Worm (Caenorhabditis elegans) whole organism, early embryonic: Measurements from ENCODE around the gene cest-16.

Experiments
- B0310.2 ChIP-seq: sonication (generic microtip); optimal IDR thresholded peaks from 2 replicates; lab custom pipeline; 2016; ENCODE audit warnings: mild to moderate bottlenecking, missing genetic modification characterization, missing compliant biosample characterization
- F13C5.2 ChIP-seq: sonication (generic microtip); optimal IDR thresholded peaks from 2 replicates; lab custom pipeline; 2017; ENCODE audit warnings: mild to moderate bottlenecking, missing genetic modification characterization, inconsistent platforms, missing compliant biosample characterization
- aly-1 ChIP-seq: sonication (generic microtip); optimal IDR thresholded peaks from 2 replicates; lab custom pipeline; 2016; ENCODE audit warnings: missing genetic modification characterization, missing compliant biosample characterization
- ama-1 ChIP-seq: fragments of 150-350 bp; optimal IDR thresholded peaks from 2 replicates; lab custom pipeline; 2014
- ceh-13 ChIP-seq: fragments of 200-800 bp; sonication (Bioruptor generic); optimal IDR thresholded peaks from 2 replicates; lab custom pipeline; 2018; ENCODE audit warnings: mild to moderate bottlenecking, missing genetic modification characterization, missing compliant biosample characterization
- ceh-36 ChIP-seq: sonication (generic microtip); optimal IDR thresholded peaks from 2 replicates; lab custom pipeline; 2016; ENCODE audit warnings: missing genetic modification characterization, inconsistent platforms, missing compliant biosample characterization
- ets-7 ChIP-seq: sonication (generic microtip); optimal IDR thresholded peaks from 2 replicates; lab custom pipeline; 2016; ENCODE audit warnings: missing genotype, missing genetic modification characterization, missing compliant biosample characterization
- flt-1 ChIP-seq: fragments of 200-800 bp; sonication (Bioruptor generic); IDR thresholded peaks from 2 replicates; pipeline ENCODE4 v1.3.6; 2022; ENCODE audit warnings: missing genetic modification characterization, missing compliant biosample characterization
- hmbx-1 ChIP-seq: sonication (generic microtip); optimal IDR thresholded peaks from 2 replicates; lab custom pipeline; 2016; ENCODE audit warnings: mild to moderate bottlenecking, missing genetic modification characterization, missing compliant biosample characterization
- hmg-4 ChIP-seq: fragments of 200-800 bp; sonication (Bioruptor generic); optimal IDR thresholded peaks from 2 replicates; lab custom pipeline; 2018; ENCODE audit warnings: mild to moderate bottlenecking, missing genetic modification characterization, missing compliant biosample characterization
- hnd-1 ChIP-seq: sonication (generic microtip); optimal IDR thresholded peaks from 2 replicates; lab custom pipeline; 2016; ENCODE audit warnings: missing genetic modification characterization, missing compliant biosample characterization
- pes-1 ChIP-seq: fragments of 200-800 bp; sonication (Bioruptor generic); IDR thresholded peaks from 2 replicates; pipeline ENCODE4 v1.3.6; 2022; ENCODE audit warnings: missing genetic modification reagents, missing genetic modification characterization, missing compliant biosample characterization
- scrt-1 ChIP-seq: fragments of 200-800 bp; sonication (Bioruptor generic); IDR thresholded peaks from 2 replicates; pipeline ENCODE4 v1.3.6; 2022; ENCODE audit warnings: missing genetic modification characterization, missing compliant biosample characterization
- sea-1 ChIP-seq: fragments of 200-800 bp; sonication (Bioruptor generic); conservative IDR thresholded peaks from 2 replicates; pipeline ENCODE4 v1.3.6; 2022; ENCODE audit warnings: missing genetic modification characterization, missing compliant biosample characterization
- tbx-11 ChIP-seq: fragments of 200-800 bp; sonication (Bioruptor generic); IDR thresholded peaks from 2 replicates; pipeline ENCODE4 v1.3.6; 2022; ENCODE audit warnings: missing genetic modification characterization, missing compliant biosample characterization
- tbx-37 ChIP-seq: fragments of 200-800 bp; sonication (Bioruptor generic); conservative IDR thresholded peaks from 2 replicates; pipeline ENCODE4 v1.3.6; 2022; ENCODE audit warnings: missing genetic modification reagents, missing genetic modification characterization, missing compliant biosample characterization
- tra-4 ChIP-seq: sonication (generic microtip); optimal IDR thresholded peaks from 2 replicates; lab custom pipeline; 2017; ENCODE audit warnings: missing genetic modification characterization, missing compliant biosample characterization

cest-16 gene

ce11 chrX:6318803-6319202, 19.1 kb downstream of the cest-16 start:
- TF ChIP-seq tbx-37 (GFP tag; lab: Robert Waterston, UW) (no peak), pes-1 (no peak), B0310.2 (tag; lab: Kevin White, UChicago) (no peak), F13C5.2 (no peak), ceh-36 (tag; lab: Kevin White, UChicago) (no peak), tbx-11 (GFP tag; lab: Robert Waterston, UW) (no peak), sea-1 (GFP tag; lab: Robert Waterston, UW) (no peak), ama-1 (lab: Kevin White, UChicago) (no peak)

ce11 chrX:6319546-6319945, 19.8 kb downstream of the cest-16 start, which contains the start of gene chtb-3:
Gene chtb-3, minus strand, starts transcription at chrX:6319646.
- TF ChIP-seq sea-1 (GFP tag; lab: Robert Waterston, UW) (no peak), flt-1 (GFP tag; lab: Robert Waterston, UW) (no peak), F13C5.2 (no peak), aly-1 (tag; lab: Kevin White, UChicago) (no peak), hnd-1 (tag; lab: Kevin White, UChicago) (no peak), tra-4 (tag; lab: Kevin White, UChicago) (no peak), tbx-11 (GFP tag; lab: Robert Waterston, UW) (no peak), scrt-1 (GFP tag; lab: Robert Waterston, UW) (no peak), pes-1 (no peak), B0310.2 (tag; lab: Kevin White, UChicago) (no peak), ama-1 (lab: Kevin White, UChicago) (no peak), tbx-37 (GFP tag; lab: Robert Waterston, UW) (no peak), hmbx-1 (tag; lab: Kevin White, UChicago) (no peak), ets-7 (tag; lab: Kevin White, UChicago) (no peak), ceh-36 (tag; lab: Kevin White, UChicago) (no peak), ceh-13 (GFP tag; lab: Kevin White, UChicago) (no peak), hmg-4 (no peak)

- TF ChIP-seq F13C5.2: no peak
- no peak for TF ChIP-seq scrt-1 (GFP tag; lab: Robert Waterston, UW)
- no peak for TF ChIP-seq tra-4 (tag; lab: Kevin White, UChicago)
- TF ChIP-seq pes-1: no peak
- no peak for TF ChIP-seq ama-1 (lab: Kevin White, UChicago)
Observed at ce11 chrX:6320887-6321286, 21.1 kb downstream of the cest-16 start.

ce11 chrX:6321380-6321779, 21.6 kb downstream of the cest-16 start:
- TF ChIP-seq ama-1 (lab: Kevin White, UChicago) (no peak), hnd-1 (tag; lab: Kevin White, UChicago) (no peak), hmg-4 (no peak), B0310.2 (tag; lab: Kevin White, UChicago) (no peak), hmbx-1 (tag; lab: Kevin White, UChicago) (no peak), ceh-36 (tag; lab: Kevin White, UChicago) (no peak), tra-4 (tag; lab: Kevin White, UChicago) (no peak), scrt-1 (GFP tag; lab: Robert Waterston, UW) (no peak), ceh-13 (GFP tag; lab: Kevin White, UChicago) (no peak), ets-7 (tag; lab: Kevin White, UChicago) (no peak), tbx-37 (GFP tag; lab: Robert Waterston, UW) (no peak), F13C5.2 (no peak)

- TF ChIP-seq scrt-1 (GFP tag; lab: Robert Waterston, UW) (no peak), pes-1 (no peak), flt-1 (GFP tag; lab: Robert Waterston, UW) (no peak), tbx-11 (GFP tag; lab: Robert Waterston, UW) (no peak), ama-1 (lab: Kevin White, UChicago) (no peak), ceh-13 (GFP tag; lab: Kevin White, UChicago) (no peak), ets-7 (tag; lab: Kevin White, UChicago) (no peak), B0310.2 (tag; lab: Kevin White, UChicago) (no peak), F13C5.2 (no peak), tbx-37 (GFP tag; lab: Robert Waterston, UW) (no peak), hmbx-1 (tag; lab: Kevin White, UChicago) (no peak), hnd-1 (tag; lab: Kevin White, UChicago) (no peak), aly-1 (tag; lab: Kevin White, UChicago) (no peak), sea-1 (GFP tag; lab: Robert Waterston, UW) (no peak), hmg-4 (no peak), ceh-36 (tag; lab: Kevin White, UChicago) (no peak), tra-4 (tag; lab: Kevin White, UChicago) (no peak)
Observed at ce11 chrX:6323129-6323528, 23.4 kb downstream of the cest-16 start, which contains the start of gene col-167. Gene col-167, plus strand, starts transcription at chrX:6323488.

ce11 chrX:6326088-6326487, 26.3 kb downstream of the cest-16 start, which contains the start of gene col-168:
Gene col-168, plus strand, starts transcription at chrX:6326388.
- TF ChIP-seq B0310.2 (tag; lab: Kevin White, UChicago) (no peak), ceh-36 (tag; lab: Kevin White, UChicago) (no peak), pes-1 (no peak), tbx-11 (GFP tag; lab: Robert Waterston, UW) (no peak), hmg-4 (no peak), hmbx-1 (tag; lab: Kevin White, UChicago) (no peak), flt-1 (GFP tag; lab: Robert Waterston, UW) (no peak), F13C5.2 (no peak), scrt-1 (GFP tag; lab: Robert Waterston, UW) (no peak), ets-7 (tag; lab: Kevin White, UChicago) (no peak)

ce11 chrX:6328860-6329259, 29.1 kb downstream of the cest-16 start, which contains the start of gene col-169:
Gene col-169, plus strand, starts transcription at chrX:6329160.
- TF ChIP-seq sea-1 (GFP tag; lab: Robert Waterston, UW) (no peak), pes-1 (no peak), F13C5.2 (no peak), hnd-1 (tag; lab: Kevin White, UChicago) (no peak)
